Worm (Caenorhabditis elegans) whole organism, late embryonic: Measurements from ENCODE around the gene pat-2.

ENCODE experiments used
- F13H6.1 ChIP-seq: sonication (generic microtip); optimal IDR thresholded peaks from 2 replicates; lab custom pipeline; 2016; ENCODE audit warnings: missing genetic modification characterization, missing compliant biosample characterization
- ama-1 ChIP-seq: fragments of 150-350 bp; optimal IDR thresholded peaks from 2 replicates; lab custom pipeline; 2014
- elt-2 ChIP-seq: sonication (generic microtip); optimal IDR thresholded peaks from 2 replicates; lab custom pipeline; 2016; ENCODE audit warnings: missing genetic modification reagents, missing genetic modification characterization, missing compliant biosample characterization
- fax-1 ChIP-seq: sonication (generic microtip); optimal IDR thresholded peaks from 2 replicates; lab custom pipeline; 2016; ENCODE audit warnings: missing genotype, missing genetic modification characterization, missing compliant biosample characterization
- pha-2 ChIP-seq: sonication (generic microtip); optimal IDR thresholded peaks from 2 replicates; lab custom pipeline; 2017; ENCODE audit warnings: mild to moderate bottlenecking, missing genetic modification characterization, missing compliant biosample characterization
- pha-4 ChIP-seq: fragments of 150-350 bp; optimal IDR thresholded peaks from 2 replicates; lab custom pipeline; 2018; ENCODE audit warnings: missing biosample characterization, missing genetic modification reagents, missing genetic modification characterization
- pqm-1 ChIP-seq: sonication (generic microtip); optimal IDR thresholded peaks from 2 replicates; lab custom pipeline; 2016; ENCODE audit warnings: missing genetic modification characterization, missing compliant biosample characterization
- tbx-2 ChIP-seq: sonication (generic microtip); optimal IDR thresholded peaks from 2 replicates; lab custom pipeline; 2016; ENCODE audit warnings: missing genetic modification characterization, missing compliant biosample characterization

DNA sequence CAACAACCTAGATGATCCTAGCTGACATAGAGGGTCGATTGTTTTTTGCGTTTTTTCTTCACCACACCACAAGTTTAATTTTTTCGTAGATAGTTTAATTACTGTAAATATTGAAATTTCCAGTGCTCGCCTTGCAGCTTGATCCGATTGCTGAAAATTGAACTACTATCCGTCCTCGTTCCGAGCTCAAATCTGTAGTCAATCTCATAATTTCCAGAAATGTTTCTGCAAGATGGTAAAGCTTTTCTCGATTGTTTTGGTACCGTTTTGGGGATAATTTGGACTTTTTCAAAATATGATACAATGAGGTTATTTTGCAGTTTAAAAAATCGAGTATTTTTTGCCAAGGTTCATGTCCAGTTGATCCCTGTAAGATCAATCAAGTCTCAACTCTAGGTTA, 47.3 kb downstream of the pat-2 start:
- TF ChIP-seq elt-2 (tag; lab: Kevin White, UChicago) (no peak), ama-1 (no peak), tbx-2 (tag; lab: Kevin White, UChicago) (no peak), pha-4 (tag; lab: Kevin White, UChicago) (no peak), pqm-1 (tag; lab: Kevin White, UChicago) (no peak), pha-2 (tag; lab: Kevin White, UChicago) (no peak), F13H6.1 (tag; lab: Kevin White, UChicago) (no peak), fax-1 (tag; lab: Kevin White, UChicago) (no peak)
